Fruit fly (Drosophila melanogaster): Measurements from ENCODE around the gene CG8813.

CG8813 gene

DNA sequence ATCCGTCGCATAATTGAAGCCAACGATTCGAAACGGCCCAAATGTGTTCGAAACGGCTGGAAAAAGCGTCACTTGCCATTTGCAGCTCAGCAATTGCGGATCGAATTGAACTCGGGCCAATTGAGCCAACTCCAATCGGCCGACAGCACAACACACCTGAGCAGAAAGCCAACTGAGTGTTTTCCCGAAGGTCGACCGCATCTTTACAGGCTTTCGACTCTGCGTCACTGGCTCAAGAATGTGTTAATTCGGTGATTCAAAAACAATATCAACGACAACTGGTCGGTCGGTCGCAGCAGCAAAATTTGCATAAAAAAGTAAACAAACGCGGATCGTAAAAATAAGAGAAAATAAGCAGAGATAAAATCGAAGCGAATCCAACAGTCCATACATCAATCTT lies 29.1 kb upstream of the CG8813 start (continued):
- TF ChIP-seq cg (GFP tag; optimal IDR thresholded peaks at IDR 0.05) (no peak), CG43689 (GFP tag; IDR thresholded peaks at IDR 0.05) (no peak), klu (GFP tag; IDR thresholded peaks at IDR 0.05) (no peak), CG10565 (GFP tag; optimal IDR thresholded peaks at IDR 0.05) (no peak), rib (GFP tag; IDR thresholded peaks at IDR 0.05) (no peak)

- TF ChIP-seq CG11695 (GFP tag; IDR thresholded peaks at IDR 0.05), result no peak
- TF ChIP-seq lmd (GFP tag; IDR thresholded peaks at IDR 0.05), result no peak
- no peak for TF ChIP-seq cato (GFP tag; optimal IDR thresholded peaks at IDR 0.05; ENCODE audit: borderline replicate concordance)
- TF ChIP-seq CG10565 (GFP tag; optimal IDR thresholded peaks at IDR 0.05), result no peak
- TF ChIP-seq pnt (GFP tag; optimal IDR thresholded peaks at IDR 0.05), result no peak
- TF ChIP-seq ro (GFP tag; IDR thresholded peaks at IDR 0.05), result no peak
- TF ChIP-seq Neu2 (GFP tag; optimal IDR thresholded peaks at IDR 0.05; ENCODE audit: borderline replicate concordance), result no peak
- TF ChIP-seq CG13123 (GFP tag; optimal IDR thresholded peaks at IDR 0.05), result no peak
- no peak for TF ChIP-seq Gsc (GFP tag; IDR thresholded peaks at IDR 0.05)
- TF ChIP-seq stwl (tag; optimal IDR thresholded peaks at IDR 0.05), result no peak
- TF ChIP-seq amos (GFP tag; IDR thresholded peaks at IDR 0.05; ENCODE audit: partially characterized antibody), result no peak
- TF ChIP-seq pum (GFP tag; optimal IDR thresholded peaks at IDR 0.05), result no peak
- no peak for TF ChIP-seq sug (tag; optimal IDR thresholded peaks at IDR 0.05)
Measured at dm6 chr2L:2844413-2844812, 25.0 kb upstream of the CG8813 start, which contains the start of gene CG18558. Gene CG18558, minus strand, starts transcription at chr2L:2844513.

- no peak for TF ChIP-seq CG32772 (GFP tag; IDR thresholded peaks at IDR 0.05)
- TF ChIP-seq Dbx (GFP tag; IDR thresholded peaks at IDR 0.05), result no peak
- TF ChIP-seq run (tag; optimal IDR thresholded peaks at IDR 0.05), result no peak
- TF ChIP-seq NK7.1 (GFP tag; optimal IDR thresholded peaks at IDR 0.05), result no peak
- TF ChIP-seq chinmo (GFP tag; IDR thresholded peaks at IDR 0.05; ENCODE audit: partially characterized antibody), result no peak
- no peak for TF ChIP-seq CG7839 (tag; optimal IDR thresholded peaks at IDR 0.05)
- no peak for TF ChIP-seq CG1792 (GFP tag; optimal IDR thresholded peaks at IDR 0.05)
- no peak for TF ChIP-seq cas (GFP tag; IDR thresholded peaks at IDR 0.05)
- no peak for TF ChIP-seq tna (GFP tag; IDR thresholded peaks at IDR 0.05; ENCODE audit: partially characterized antibody)
- TF ChIP-seq Hr78 (GFP tag; optimal IDR thresholded peaks at IDR 0.05), result no peak
- no peak for TF ChIP-seq ro (GFP tag; IDR thresholded peaks at IDR 0.05)
- no peak for TF ChIP-seq Ptx1 (GFP tag; IDR thresholded peaks at IDR 0.05)
- TF ChIP-seq TFAM (GFP tag; optimal IDR thresholded peaks at IDR 0.05), result no peak
Measured at dm6 chr2L:2845634-2846033, 23.8 kb upstream of the CG8813 start, which contains the start of gene CG18557. Gene CG18557, minus strand, starts transcription at chr2L:2845734.

DNA sequence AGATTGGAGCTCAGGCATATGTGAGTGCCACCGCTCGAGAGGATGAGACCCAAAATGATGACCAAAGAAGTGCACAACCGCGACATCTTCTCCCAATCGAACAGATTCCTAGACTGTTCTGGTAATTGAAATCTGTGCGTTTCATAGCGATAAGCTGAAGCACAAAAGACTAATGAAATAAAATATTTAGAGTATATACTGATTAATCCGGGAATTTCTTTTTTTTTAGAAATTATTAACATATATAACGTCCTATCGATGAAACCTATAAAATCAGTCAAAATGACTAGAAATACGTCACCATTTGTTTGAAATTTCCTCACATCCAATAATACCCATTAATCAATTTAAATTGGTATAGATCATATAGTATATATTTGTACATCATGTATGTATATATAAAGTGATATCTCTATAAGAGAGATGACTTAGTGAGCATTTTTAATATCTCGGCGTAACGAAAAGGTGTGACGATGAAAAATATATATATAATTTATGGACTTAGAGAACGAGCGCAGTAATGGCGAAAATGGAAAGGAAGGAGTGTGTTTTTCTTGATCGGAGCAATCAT lies 22.3 kb upstream of the CG8813 start, which contains the start of the genes CG3117 and CG2983:
TSS of gene CG3117 (minus strand) at position 101 of the 571 bp plus-strand sequence.
TSS of gene CG2983 (plus strand) at position 521 of the 571 bp plus-strand sequence.
- TF ChIP-seq pan (optimal IDR thresholded peaks at IDR 0.05) (no peak), pan (GFP tag; optimal IDR thresholded peaks at IDR 0.05 in 1 of 2, IDR thresholded peaks at IDR 0.05 in 1 of 2) (no peak), H15 (GFP tag; IDR thresholded peaks at IDR 0.05) (no peak), gsb-n (tag; optimal IDR thresholded peaks at IDR 0.05) (no peak), CG12744 (GFP tag; optimal IDR thresholded peaks at IDR 0.05) (no peak), lab (GFP tag; optimal IDR thresholded peaks at IDR 0.05) (no peak), HmgZ (tag; optimal IDR thresholded peaks at IDR 0.05) (no peak), Antp (GFP tag; optimal IDR thresholded peaks at IDR 0.05) (no peak), Dp (GFP tag; optimal IDR thresholded peaks at IDR 0.05) (no peak), psq (GFP tag; optimal IDR thresholded peaks at IDR 0.05) (no peak)
